Worm (Caenorhabditis elegans): Measurements from ENCODE around the gene srg-59.

- TF ChIP-seq nhr-77 (tag; optimal IDR thresholded peaks at IDR 0.05): no peak
- TF ChIP-seq ZK546.5 (tag; optimal IDR thresholded peaks at IDR 0.05): no peak
- TF ChIP-seq nhr-23 (tag; optimal IDR thresholded peaks at IDR 0.05): no peak
- no peak for TF ChIP-seq lin-13 (GFP tag; optimal IDR thresholded peaks at IDR 0.05)
- TF ChIP-seq mdl-1 (tag; optimal IDR thresholded peaks at IDR 0.05): no peak
- TF ChIP-seq ztf-4 (tag; optimal IDR thresholded peaks at IDR 0.05): no peak
- no peak for TF ChIP-seq unc-39 (tag; optimal IDR thresholded peaks at IDR 0.05)
- no peak for TF ChIP-seq nhr-6 (tag; optimal IDR thresholded peaks at IDR 0.05)
These were observed 34.3 kb upstream of the srg-59 start, which contains the start of gene srg-58 for ce11 chrV:2759456-2759855.
